Worm (Caenorhabditis elegans) whole organism, L1 larva: ENCODE data around the gene Y49F6A.11.

Experiments used
- C04F5.9 ChIP-seq: sonication (generic microtip); optimal IDR thresholded peaks from 2 replicates; lab custom pipeline; 2016; ENCODE audit warnings: missing genetic modification characterization, missing compliant biosample characterization
- C16A3.4 ChIP-seq: fragments of 150-350 bp; optimal IDR thresholded peaks from 2 replicates; lab custom pipeline; 2014; ENCODE audit warnings: missing biosample characterization, missing genetic modification characterization
- C34B4.2 ChIP-seq: sonication (generic microtip); optimal IDR thresholded peaks from 2 replicates; lab custom pipeline; 2017; ENCODE audit warnings: mild to moderate bottlenecking, missing genetic modification characterization, missing compliant biosample characterization
- F16B12.6 ChIP-seq: fragments of 150-350 bp; optimal IDR thresholded peaks from 2 replicates; lab custom pipeline; 2014; ENCODE audit warnings: missing biosample characterization, missing genetic modification characterization
- aha-1 ChIP-seq: fragments of 150-350 bp; optimal IDR thresholded peaks from 2 replicates; lab custom pipeline; 2014; ENCODE audit warnings: missing biosample characterization, missing genetic modification characterization
- ama-1 ChIP-seq: fragments of 150-350 bp; optimal IDR thresholded peaks from 2 replicates; lab custom pipeline; 2014
- ceh-8 ChIP-seq: fragments of 200-800 bp; sonication (Bioruptor generic); optimal IDR thresholded peaks from 2 replicates; lab custom pipeline; 2018; ENCODE audit warnings: mild to moderate bottlenecking, missing genetic modification characterization, moderate library complexity, missing compliant biosample characterization
- ceh-82 ChIP-seq, 3 experiments: fragments of 150-350 bp in 1 of 3; sonication (generic microtip) in 2 of 3; optimal IDR thresholded peaks; 2 replicates each; lab custom pipeline; 2014 to 2017; ENCODE audit warnings: missing biosample characterization in 3 of 3, missing genetic modification characterization in 3 of 3
- dsc-1 ChIP-seq: sonication (generic microtip); optimal IDR thresholded peaks from 2 replicates; lab custom pipeline; 2016; ENCODE audit warnings: mild to moderate bottlenecking, missing genetic modification characterization, missing compliant biosample characterization
- efl-1 ChIP-seq, 4 experiments: fragments of 150-350 bp; optimal IDR thresholded peaks in 3 of 4; peaks in 1 of 4; 1 replicate in 1 of 4; 2 replicates in 3 of 4; lab custom pipeline; 2014; ENCODE audit warnings: missing biosample characterization in 2 of 4, missing genetic modification characterization in 2 of 4, missing genetic modification reagents in 2 of 4
- efl-3 ChIP-seq: fragments of 200-800 bp; sonication (Bioruptor generic); optimal IDR thresholded peaks from 2 replicates; lab custom pipeline; 2018; ENCODE audit warnings: mild to moderate bottlenecking, missing genetic modification characterization, missing compliant biosample characterization
- egl-13 ChIP-seq: sonication (generic microtip); optimal IDR thresholded peaks from 2 replicates; lab custom pipeline; 2016; ENCODE audit warnings: missing genotype, missing genetic modification reagents, missing genetic modification characterization, missing compliant biosample characterization
- egl-27 ChIP-seq, 2 experiments: fragments of 150-350 bp in 1 of 2; sonication (generic microtip); optimal IDR thresholded peaks; 3 replicates each; lab custom pipeline; 2017 to 2018; ENCODE audit warnings: missing biosample characterization in 2 of 2, missing genetic modification characterization in 2 of 2, missing genetic modification reagents in 2 of 2
- elt-3 ChIP-seq, 6 experiments: fragments of 150-350 bp in 1 of 6; sonication (generic microtip); optimal IDR thresholded peaks; 2 replicates each; lab custom pipeline; 2017 to 2018; ENCODE audit warnings: missing biosample characterization in 6 of 6, missing genetic modification characterization in 6 of 6, inconsistent platforms in 1 of 6
- ets-5 ChIP-seq: fragments of 200-800 bp; sonication (Bioruptor generic); IDR thresholded peaks from 2 replicates; pipeline ENCODE4 v1.3.6; 2022; ENCODE audit warnings: missing genetic modification characterization, missing compliant biosample characterization
- fkh-10 ChIP-seq: sonication (generic microtip); optimal IDR thresholded peaks from 2 replicates; lab custom pipeline; 2017; ENCODE audit warnings: missing biosample characterization, missing genetic modification reagents, missing genetic modification characterization
- grh-1 ChIP-seq: fragments of 200-800 bp; sonication (Bioruptor generic); IDR thresholded peaks from 2 replicates; pipeline ENCODE4 v1.3.6; 2022; ENCODE audit warnings: missing genetic modification reagents, missing genetic modification characterization, missing compliant biosample characterization
- hlh-17 ChIP-seq: fragments of 200-800 bp; sonication (Bioruptor generic); optimal IDR thresholded peaks from 2 replicates; lab custom pipeline; 2018; ENCODE audit warnings: missing genetic modification characterization, mild to moderate bottlenecking, missing compliant biosample characterization, moderate library complexity, borderline replicate concordance
- hlh-4 ChIP-seq: sonication (generic microtip); optimal IDR thresholded peaks from 2 replicates; lab custom pipeline; 2016; ENCODE audit warnings: mild to moderate bottlenecking, missing genetic modification characterization, missing compliant biosample characterization
- hpl-2 ChIP-seq: fragments of 150-350 bp; optimal IDR thresholded peaks from 2 replicates; lab custom pipeline; 2014; ENCODE audit warnings: missing biosample characterization, missing genetic modification reagents, missing genetic modification characterization
- irx-1 ChIP-seq: sonication (generic microtip); optimal IDR thresholded peaks from 2 replicates; lab custom pipeline; 2016; ENCODE audit warnings: missing genetic modification characterization, missing compliant biosample characterization
- isw-1 ChIP-seq: fragments of 200-800 bp; sonication (Bioruptor generic); IDR thresholded peaks from 2 replicates; pipeline ENCODE4 v1.3.6; 2022; ENCODE audit warnings: missing genetic modification characterization, missing compliant biosample characterization
- lin-39 ChIP-seq: fragments of 150-350 bp; optimal IDR thresholded peaks from 2 replicates; lab custom pipeline; 2014; ENCODE audit warnings: missing biosample characterization, missing genetic modification reagents, missing genetic modification characterization
- lir-3 ChIP-seq: sonication (generic microtip); optimal IDR thresholded peaks from 2 replicates; lab custom pipeline; 2016; ENCODE audit warnings: mild to moderate bottlenecking, missing genetic modification characterization, moderate library complexity, missing compliant biosample characterization; ENCODE audit not compliant: poor library complexity
- lsy-2 ChIP-seq, 2 experiments: fragments of 150-350 bp; optimal IDR thresholded peaks; 2 replicates each; lab custom pipeline; 2014; ENCODE audit warnings: missing biosample characterization in 2 of 2, missing genetic modification characterization in 2 of 2
- mab-9 ChIP-seq: fragments of 200-800 bp; sonication (Bioruptor generic); IDR thresholded peaks from 2 replicates; pipeline ENCODE4 v1.3.6; 2022; ENCODE audit warnings: missing genetic modification reagents, missing genetic modification characterization, missing compliant biosample characterization
- mef-2 ChIP-seq: fragments of 150-350 bp; optimal IDR thresholded peaks from 2 replicates; lab custom pipeline; 2014; ENCODE audit warnings: missing biosample characterization, missing genetic modification characterization
- mep-1 ChIP-seq: fragments of 150-350 bp; optimal IDR thresholded peaks from 2 replicates; lab custom pipeline; 2014; ENCODE audit warnings: missing biosample characterization, missing genetic modification characterization
- nhr-12 ChIP-seq: sonication (generic microtip); optimal IDR thresholded peaks from 2 replicates; lab custom pipeline; 2017; ENCODE audit warnings: missing biosample characterization, missing genetic modification characterization
- nhr-19 ChIP-seq: fragments of 200-800 bp; sonication (Bioruptor generic); conservative IDR thresholded peaks from 2 replicates; pipeline ENCODE4 v1.3.6; 2022; ENCODE audit warnings: missing genetic modification characterization, missing compliant biosample characterization
- nhr-20 ChIP-seq: sonication (generic microtip); optimal IDR thresholded peaks from 2 replicates; lab custom pipeline; 2016; ENCODE audit warnings: mild to moderate bottlenecking, missing genetic modification characterization, missing compliant biosample characterization
- nhr-237 ChIP-seq: fragments of 150-350 bp; optimal IDR thresholded peaks from 2 replicates; lab custom pipeline; 2014; ENCODE audit warnings: missing biosample characterization, missing genetic modification characterization
- nhr-47 ChIP-seq: sonication (generic microtip); optimal IDR thresholded peaks from 2 replicates; lab custom pipeline; 2016; ENCODE audit warnings: mild to moderate bottlenecking, missing genetic modification characterization, moderate library complexity, missing compliant biosample characterization
- nhr-71 ChIP-seq: sonication (generic microtip); optimal IDR thresholded peaks from 2 replicates; lab custom pipeline; 2016; ENCODE audit warnings: mild to moderate bottlenecking, missing genetic modification characterization, moderate library complexity, missing compliant biosample characterization
- nhr-85 ChIP-seq: sonication (generic microtip); peaks from one replicate; lab custom pipeline; 2016; ENCODE audit warnings: missing genetic modification characterization, inconsistent platforms, missing compliant biosample characterization
- nhr-90 ChIP-seq: sonication (generic microtip); optimal IDR thresholded peaks from 2 replicates; lab custom pipeline; 2016; ENCODE audit warnings: mild to moderate bottlenecking, missing genetic modification characterization, missing compliant biosample characterization; ENCODE audit not compliant: poor library complexity
- pag-3 ChIP-seq: sonication (generic microtip); optimal IDR thresholded peaks from 2 replicates; lab custom pipeline; 2017; ENCODE audit warnings: missing genetic modification characterization, mild to moderate bottlenecking, missing compliant biosample characterization, antibody characterized with exemption, borderline replicate concordance; ENCODE audit not compliant: insufficient read depth
- pax-3 ChIP-seq: fragments of 200-800 bp; sonication (Bioruptor generic); optimal IDR thresholded peaks from 2 replicates; lab custom pipeline; 2018; ENCODE audit warnings: mild to moderate bottlenecking, missing genetic modification characterization, moderate library complexity, missing compliant biosample characterization
- rnt-1 ChIP-seq: sonication (generic microtip); optimal IDR thresholded peaks from 2 replicates; lab custom pipeline; 2016; ENCODE audit warnings: mild to moderate bottlenecking, missing genetic modification characterization, moderate library complexity, missing compliant biosample characterization
- skn-1 ChIP-seq: fragments of 150-350 bp; optimal IDR thresholded peaks from 2 replicates; lab custom pipeline; 2014; ENCODE audit warnings: missing biosample characterization, missing genetic modification characterization
- snu-23 ChIP-seq: sonication (generic microtip); optimal IDR thresholded peaks from 2 replicates; lab custom pipeline; 2016; ENCODE audit warnings: missing genetic modification characterization, missing compliant biosample characterization
- sox-4 ChIP-seq: sonication (generic microtip); optimal IDR thresholded peaks from 2 replicates; lab custom pipeline; 2016; ENCODE audit warnings: missing genetic modification characterization, missing compliant biosample characterization
- tlp-1 ChIP-seq: fragments of 150-350 bp; optimal IDR thresholded peaks from 2 replicates; lab custom pipeline; 2014; ENCODE audit warnings: missing biosample characterization, missing genetic modification characterization
- unc-130 ChIP-seq: fragments of 150-350 bp; optimal IDR thresholded peaks from 2 replicates; lab custom pipeline; 2017; ENCODE audit warnings: missing biosample characterization, missing genetic modification characterization, inconsistent platforms
- unc-62 ChIP-seq: fragments of 150-350 bp; optimal IDR thresholded peaks from 2 replicates; lab custom pipeline; 2014; ENCODE audit warnings: missing biosample characterization, missing genetic modification reagents, missing genetic modification characterization
- xbp-1 ChIP-seq: sonication (generic microtip); optimal IDR thresholded peaks from 2 replicates; lab custom pipeline; 2016; ENCODE audit warnings: missing genetic modification characterization, missing compliant biosample characterization
- zag-1 ChIP-seq: fragments of 150-350 bp; optimal IDR thresholded peaks from 2 replicates; lab custom pipeline; 2014; ENCODE audit warnings: missing biosample characterization, missing genetic modification characterization
- zip-4 ChIP-seq: fragments of 200-800 bp; sonication (Bioruptor generic); optimal IDR thresholded peaks from 2 replicates; lab custom pipeline; 2018; ENCODE audit warnings: mild to moderate bottlenecking, missing genetic modification characterization, moderate library complexity, missing compliant biosample characterization
- ztf-4 ChIP-seq: fragments of 150-350 bp; optimal IDR thresholded peaks from 2 replicates; lab custom pipeline; 2014; ENCODE audit warnings: missing biosample characterization, missing genetic modification characterization

The Y49F6A.11 gene

ce11 chrII:3554673-3555072, 43.9 kb downstream of the Y49F6A.11 start:
- TF ChIP-seq ets-5 (no peak), pag-3 (tag; lab: Kevin White, UChicago) (no peak), hpl-2 (no peak), ceh-82 (tag; optimal IDR thresholded peaks at IDR 0.05; lab: Kevin White, UChicago) (no peak), hlh-17 (GFP tag; lab: Kevin White, UChicago) (no peak), nhr-237 (tag; lab: Kevin White, UChicago) (no peak), efl-1 (optimal IDR thresholded peaks at IDR 0.05; lab: Kevin White, UChicago) (no peak), efl-1 (GFP tag; optimal IDR thresholded peaks at IDR 0.05 in 1 of 2; lab: Kevin White, UChicago) (peak in 1 of 2 experiments; percentile 64), unc-62 (GFP tag; lab: Kevin White, UChicago) (no peak)

ce11 chrII:3553453-3553852, 45.2 kb downstream of the Y49F6A.11 start, which contains the start of gene dnc-3:
Gene dnc-3 (plus strand): TSS chrII:3553724.
- TF ChIP-seq nhr-47 (peak; percentile 87), egl-27 (tag; optimal IDR thresholded peaks at IDR 0.05; lab: Kevin White, UChicago) (no peak), ama-1 (no peak), zip-4 (peak; percentile 69), hlh-4 (tag; lab: Kevin White, UChicago) (no peak), F16B12.6 (tag; lab: Kevin White, UChicago) (peak; percentile 83), mef-2 (tag; lab: Kevin White, UChicago) (no peak), hpl-2 (no peak), nhr-85 (peak; percentile 87), isw-1 (GFP tag; lab: Robert Waterston, UW) (peak; percentile 72), unc-130 (tag; lab: Kevin White, UChicago) (no peak), nhr-90 (tag; lab: Kevin White, UChicago) (peak; percentile 73), efl-3 (GFP tag; lab: Kevin White, UChicago) (peak; percentile 19), lir-3 (no peak), tlp-1 (tag; lab: Kevin White, UChicago) (no peak), grh-1 (GFP tag; lab: Robert Waterston, UW) (peak; percentile 56), nhr-20 (tag; lab: Kevin White, UChicago) (peak; percentile 80), lin-39 (tag; lab: Kevin White, UChicago) (peak; percentile 43), rnt-1 (tag; lab: Kevin White, UChicago) (no peak), mab-9 (GFP tag; lab: Robert Waterston, UW) (peak; percentile 50; the same call in 1 of the 2 replicates), mep-1 (tag; lab: Kevin White, UChicago) (peak; percentile 53), efl-1 (optimal IDR thresholded peaks at IDR 0.05; lab: Kevin White, UChicago) (peak; percentile 44 to 70), efl-1 (GFP tag; optimal IDR thresholded peaks at IDR 0.05 in 1 of 2; lab: Kevin White, UChicago) (peak; percentile 52 to 96), xbp-1 (tag; lab: Kevin White, UChicago) (peak; percentile 84), elt-3 (tag; optimal IDR thresholded peaks at IDR 0.05; lab: Kevin White, UChicago) (no peak), ceh-8 (peak; percentile 50), C04F5.9 (tag; lab: Kevin White, UChicago) (peak; percentile 77), pag-3 (tag; lab: Kevin White, UChicago) (no peak), sox-4 (tag; lab: Kevin White, UChicago) (peak; percentile 67), ztf-4 (tag; lab: Kevin White, UChicago) (no peak), skn-1 (no peak), nhr-19 (peak; percentile 61), ets-5 (no peak), dsc-1 (tag; lab: Kevin White, UChicago) (peak; percentile 91), nhr-237 (tag; lab: Kevin White, UChicago) (peak; percentile 30), lsy-2 (tag; optimal IDR thresholded peaks at IDR 0.05; lab: Kevin White, UChicago) (peak; percentile 75 to 77), aha-1 (tag; lab: Kevin White, UChicago) (no peak), fkh-10 (no peak), snu-23 (GFP tag; lab: Kevin White, UChicago) (peak; percentile 86), C16A3.4 (tag; lab: Kevin White, UChicago) (peak; percentile 24), C34B4.2 (tag; lab: Kevin White, UChicago) (no peak), irx-1 (peak; percentile 81), zag-1 (tag; lab: Kevin White, UChicago) (no peak), nhr-71 (tag; lab: Kevin White, UChicago) (peak; percentile 86), egl-13 (tag; lab: Kevin White, UChicago) (peak; percentile 73), nhr-12 (tag; lab: Kevin White, UChicago) (no peak), pax-3 (peak; percentile 70)
